Fruit fly (Drosophila melanogaster): ENCODE results near the gene CG6761.

The CG6761 gene

dm6 chr3L:9729795-9730421 is 26.5 kb upstream of the CG6761 start, which contains the start of gene ATPsynB (continued):
- TF ChIP-seq CG10462 (GFP tag; optimal IDR thresholded peaks at IDR 0.05) = no peak
- no peak for TF ChIP-seq Aef1 (GFP tag; IDR thresholded peaks at IDR 0.05)
- peak; percentile 96 for TF ChIP-seq CG4617 (GFP tag; optimal IDR thresholded peaks at IDR 0.05; ENCODE audit: borderline replicate concordance)
- no peak for TF ChIP-seq Hr51 (GFP tag; optimal IDR thresholded peaks at IDR 0.05)
- TF ChIP-seq CG17328 (GFP tag; IDR thresholded peaks at IDR 0.05) = no peak
- TF ChIP-seq klu (GFP tag; IDR thresholded peaks at IDR 0.05) = no peak
- TF ChIP-seq Rfx (GFP tag; IDR thresholded peaks at IDR 0.05) = peak; percentile 57
- TF ChIP-seq chn (GFP tag; optimal IDR thresholded peaks at IDR 0.05) = peak; percentile 5
- TF ChIP-seq Ssrp (tag; optimal IDR thresholded peaks at IDR 0.05) = no peak
- TF ChIP-seq CG8281 (tag; optimal IDR thresholded peaks at IDR 0.05) = no peak
- TF ChIP-seq CG12769 (tag; optimal IDR thresholded peaks at IDR 0.05) = no peak
- peak; percentile 81 for TF ChIP-seq B-H2 (GFP tag; optimal IDR thresholded peaks at IDR 0.05)
- no peak for TF ChIP-seq CG32767 (GFP tag; IDR thresholded peaks at IDR 0.05)
- TF ChIP-seq gfzf (GFP tag; optimal IDR thresholded peaks at IDR 0.05) = peak; percentile 18
- TF ChIP-seq CG3163 (GFP tag; optimal IDR thresholded peaks at IDR 0.05) = no peak
- no peak for TF ChIP-seq pan (optimal IDR thresholded peaks at IDR 0.05)
- TF ChIP-seq pan (GFP tag; optimal IDR thresholded peaks at IDR 0.05 in 1 of 2, IDR thresholded peaks at IDR 0.05 in 1 of 2) = peak in 1 of 2 experiments; percentile 39
- TF ChIP-seq gcm2 (GFP tag; optimal IDR thresholded peaks at IDR 0.05) = no peak
- no peak for TF ChIP-seq CG1647 (GFP tag; optimal IDR thresholded peaks at IDR 0.05)
- TF ChIP-seq aop (GFP tag; IDR thresholded peaks at IDR 0.05) = no peak
- TF ChIP-seq ase (GFP tag; IDR thresholded peaks at IDR 0.05) = no peak
- TF ChIP-seq Opbp (GFP tag; IDR thresholded peaks at IDR 0.05; ENCODE audit: partially characterized antibody) = peak; percentile 42; the same call in 1 of the 3 replicates
- no peak for TF ChIP-seq CG8765 (GFP tag; IDR thresholded peaks at IDR 0.05)
- TF ChIP-seq CG3065 (GFP tag; optimal IDR thresholded peaks at IDR 0.05) = no peak
- no peak for TF ChIP-seq CG10147 (GFP tag; optimal IDR thresholded peaks at IDR 0.05)
- peak; percentile 32; the same call in 1 of the 3 replicates for TF ChIP-seq knrl (GFP tag; IDR thresholded peaks at IDR 0.05; ENCODE audit: partially characterized antibody)
- peak; percentile 41 for TF ChIP-seq zfh2 (GFP tag; optimal IDR thresholded peaks at IDR 0.05)
- TF ChIP-seq Oaz (GFP tag; IDR thresholded peaks at IDR 0.05) = no peak
- TF ChIP-seq HmgD (GFP tag; optimal IDR thresholded peaks at IDR 0.05) = peak; percentile 36
- TF ChIP-seq caup (GFP tag; optimal IDR thresholded peaks at IDR 0.05; ENCODE audit: severe bottlenecking) = peak; percentile 35
- TF ChIP-seq H15 (GFP tag; IDR thresholded peaks at IDR 0.05) = no peak
- TF ChIP-seq fd3F (GFP tag; optimal IDR thresholded peaks at IDR 0.05) = no peak
- peak; percentile 31 for TF ChIP-seq Fer1 (GFP tag; optimal IDR thresholded peaks at IDR 0.05)
- no peak for TF ChIP-seq CG1602 (GFP tag; optimal IDR thresholded peaks at IDR 0.05)
- no peak for TF ChIP-seq CG17568 (GFP tag; optimal IDR thresholded peaks at IDR 0.05)
- TF ChIP-seq row (GFP tag; IDR thresholded peaks at IDR 0.05) = peak; percentile 24; the same call in 1 of the 3 replicates
- TF ChIP-seq Myb (GFP tag; optimal IDR thresholded peaks at IDR 0.05) = peak; percentile 50
- TF ChIP-seq CG14667 (GFP tag; IDR thresholded peaks at IDR 0.05) = no peak
- no peak for TF ChIP-seq pita (GFP tag; optimal IDR thresholded peaks at IDR 0.05)
- peak; percentile 61 for TF ChIP-seq sug (tag; optimal IDR thresholded peaks at IDR 0.05)
- no peak for TF ChIP-seq dmrt11E (tag; optimal IDR thresholded peaks at IDR 0.05)
- no peak for TF ChIP-seq CG2875 (GFP tag; optimal IDR thresholded peaks at IDR 0.05)
- TF ChIP-seq CG5245 (GFP tag; optimal IDR thresholded peaks at IDR 0.05) = no peak
- TF ChIP-seq ci (GFP tag; IDR thresholded peaks at IDR 0.05) = 0 out of 3 replicates have a peak, but pooled peaks have one; percentile 34
- no peak for TF ChIP-seq CG10654 (GFP tag; optimal IDR thresholded peaks at IDR 0.05)
- TF ChIP-seq CG12659 (GFP tag; optimal IDR thresholded peaks at IDR 0.05) = peak; percentile 72
- no peak for TF ChIP-seq CG9727 (GFP tag; optimal IDR thresholded peaks at IDR 0.05)
- no peak for TF ChIP-seq CG14965 (GFP tag; optimal IDR thresholded peaks at IDR 0.05; ENCODE audit: borderline replicate concordance)
- TF ChIP-seq Ptx1 (GFP tag; IDR thresholded peaks at IDR 0.05) = no peak
- no peak for TF ChIP-seq usp (GFP tag; optimal IDR thresholded peaks at IDR 0.05)
